4 fruit fly cellular contexts compared by ENCODE assay signal in the genomic region with DNA sequence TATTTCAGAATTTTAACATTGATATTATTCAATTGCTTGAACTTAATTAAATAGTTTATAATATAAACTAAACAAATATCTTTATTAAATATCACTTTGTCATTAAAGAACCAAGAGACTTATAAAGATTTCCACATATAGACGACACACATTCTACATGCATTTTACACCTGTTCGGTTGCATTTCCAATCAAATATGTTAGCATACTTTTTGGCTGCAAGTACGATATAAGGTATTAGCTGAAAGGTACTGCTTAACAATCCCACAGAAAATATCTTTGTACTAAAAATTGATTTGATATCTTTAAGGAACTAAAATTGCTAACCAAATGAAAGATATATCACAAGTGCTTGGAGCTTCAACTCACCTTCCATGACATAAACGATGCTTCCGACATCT.
TF ChIP-seq lines count a peak whose summit lies in the region.

No protein-coding gene starts in this region.

- TF ChIP-seq CTCF in S2 (optimal IDR thresholded peaks at IDR 0.05; lab: Kevin White, UChicago): peak; percentile 30 to 66
- TF ChIP-seq CTCF in whole organism, embryonic (GFP tag; optimal IDR thresholded peaks at IDR 0.05; lab: Kevin White, UChicago): peak; percentile 73

TF ChIP-seq in whole organism, embryonic, 481 proteins besides CTCF, POLR2A, EP300 and RAD21:
- TF ChIP-seq CG3407 (GFP tag; optimal IDR thresholded peaks at IDR 0.05; lab: Kevin White, UChicago): no peak
- no peak for TF ChIP-seq lola (GFP tag; optimal IDR thresholded peaks at IDR 0.05; lab: Kevin White, UChicago)
- TF ChIP-seq CG14014 (GFP tag; IDR thresholded peaks at IDR 0.05; lab: Robert Waterston, UW): no peak
- no peak for TF ChIP-seq abd-A (tag; optimal IDR thresholded peaks at IDR 0.05; lab: Kevin White, UChicago)
- TF ChIP-seq seq (GFP tag; IDR thresholded peaks at IDR 0.05; lab: Robert Waterston, UW): no peak
- no peak for TF ChIP-seq caup (GFP tag; optimal IDR thresholded peaks at IDR 0.05; lab: Kevin White, UChicago; ENCODE audit: severe bottlenecking)
- no peak for TF ChIP-seq inv (GFP tag; IDR thresholded peaks at IDR 0.05; lab: Robert Waterston, UW; ENCODE audit: partially characterized antibody)
- no peak for TF ChIP-seq CG2129 (GFP tag; IDR thresholded peaks at IDR 0.05; lab: Robert Waterston, UW; ENCODE audit: partially characterized antibody)
- no peak for TF ChIP-seq Xbp1 (GFP tag; optimal IDR thresholded peaks at IDR 0.05; lab: Kevin White, UChicago)
- TF ChIP-seq Oli (tag; optimal IDR thresholded peaks at IDR 0.05; lab: Kevin White, UChicago): no peak
- TF ChIP-seq Taf1 (GFP tag; IDR thresholded peaks at IDR 0.05; lab: Robert Waterston, UW): no peak
- TF ChIP-seq CHES-1-like (GFP tag; optimal IDR thresholded peaks at IDR 0.05; lab: Kevin White, UChicago): no peak
- no peak for TF ChIP-seq sim (GFP tag; IDR thresholded peaks at IDR 0.05; lab: Robert Waterston, UW)
- no peak for TF ChIP-seq usp (GFP tag; optimal IDR thresholded peaks at IDR 0.05; lab: Kevin White, UChicago)
- peak; percentile 20 for TF ChIP-seq stwl (tag; optimal IDR thresholded peaks at IDR 0.05; lab: Kevin White, UChicago)
- TF ChIP-seq Oaz (GFP tag; IDR thresholded peaks at IDR 0.05; lab: Robert Waterston, UW): no peak
- TF ChIP-seq chinmo (GFP tag; IDR thresholded peaks at IDR 0.05; lab: Robert Waterston, UW; ENCODE audit: partially characterized antibody): peak; percentile 45; the same call in 1 of the 4 replicates
- TF ChIP-seq CG11504 (tag; optimal IDR thresholded peaks at IDR 0.05; lab: Kevin White, UChicago): no peak
- no peak for TF ChIP-seq CG3995 (GFP tag; optimal IDR thresholded peaks at IDR 0.05; lab: Kevin White, UChicago)
- no peak for TF ChIP-seq Hey (tag; optimal IDR thresholded peaks at IDR 0.05; lab: Kevin White, UChicago)
- TF ChIP-seq NFAT (GFP tag; IDR thresholded peaks at IDR 0.05; lab: Robert Waterston, UW): no peak
- TF ChIP-seq amos (GFP tag; IDR thresholded peaks at IDR 0.05; lab: Robert Waterston, UW; ENCODE audit: partially characterized antibody): peak; percentile 17; the same call in 1 of the 2 replicates
- TF ChIP-seq CG34422 (GFP tag; IDR thresholded peaks at IDR 0.05; lab: Robert Waterston, UW): no peak
- TF ChIP-seq Bgb (GFP tag; IDR thresholded peaks at IDR 0.05; lab: Robert Waterston, UW; ENCODE audit: partially characterized antibody): peak; percentile 20; the same call in 1 of the 2 replicates
- TF ChIP-seq CG34224 (GFP tag; IDR thresholded peaks at IDR 0.05; lab: Robert Waterston, UW; ENCODE audit: partially characterized antibody): no peak
- TF ChIP-seq grau (tag; optimal IDR thresholded peaks at IDR 0.05; lab: Kevin White, UChicago): no peak
- no peak for TF ChIP-seq lab (GFP tag; optimal IDR thresholded peaks at IDR 0.05; lab: Kevin White, UChicago)

TF ChIP-seq in whole organism, prepupa, 60 proteins besides CTCF, POLR2A, EP300 and RAD21:
- TF ChIP-seq esn (GFP tag; optimal IDR thresholded peaks at IDR 0.05; lab: Kevin White, UChicago): no peak
- peak; percentile 46 for TF ChIP-seq svp (GFP tag; lab: Kevin White, UChicago)
TF ChIP-seq in whole organism, prepupa: peak in this region for 1.

TF ChIP-seq in whole organism, wandering third instar larva, 38 proteins besides CTCF, POLR2A, EP300 and RAD21:
- TF ChIP-seq jim (GFP tag; optimal IDR thresholded peaks at IDR 0.05; lab: Kevin White, UChicago): no peak
- TF ChIP-seq CG32264 (GFP tag; optimal IDR thresholded peaks at IDR 0.05; lab: Kevin White, UChicago): no peak
- no peak for TF ChIP-seq br (GFP tag; optimal IDR thresholded peaks at IDR 0.05; lab: Kevin White, UChicago)
- no peak for TF ChIP-seq rgr (GFP tag; optimal IDR thresholded peaks at IDR 0.05; lab: Kevin White, UChicago)
- peak; percentile 62 for TF ChIP-seq Myc (optimal IDR thresholded peaks at IDR 0.05; lab: Kevin White, UChicago)
- TF ChIP-seq usp (GFP tag; optimal IDR thresholded peaks at IDR 0.05; lab: Kevin White, UChicago): no peak
- TF ChIP-seq tai (GFP tag; optimal IDR thresholded peaks at IDR 0.05; lab: Kevin White, UChicago): peak; percentile 45
- no peak for TF ChIP-seq HLH106 (tag; optimal IDR thresholded peaks at IDR 0.05; lab: Kevin White, UChicago)
- no peak for TF ChIP-seq sage (GFP tag; optimal IDR thresholded peaks at IDR 0.05; lab: Kevin White, UChicago)
